Worm (Caenorhabditis elegans) whole organism, L4/young adult: ENCODE measurements around the gene pho-6.

ENCODE experiments used
- dao-5 ChIP-seq: sonication (generic microtip); optimal IDR thresholded peaks from 2 replicates; lab custom pipeline; 2016; ENCODE audit warnings: missing genotype, missing genetic modification characterization, moderate library complexity, missing compliant biosample characterization
- him-1 ChIP-seq: sonication (generic microtip); optimal IDR thresholded peaks from 2 replicates; lab custom pipeline; 2016; ENCODE audit warnings: missing genotype, missing genetic modification reagents, missing genetic modification characterization, missing compliant biosample characterization

ce11 chrV:8406911-8407310 is 12.7 kb upstream of the pho-6 start:
- TF ChIP-seq him-1 (tag; lab: Kevin White, UChicago) (no peak), dao-5 (no peak)
